Worm (Caenorhabditis elegans): ENCODE results near the gene T12A7.10.

The T12A7.10 gene

ce11 chrIV:11787793-11788192 lies 32.9 kb upstream of the T12A7.10 start:
- TF ChIP-seq elt-3 (tag; optimal IDR thresholded peaks at IDR 0.05): no peak
- TF ChIP-seq lin-11 (tag; optimal IDR thresholded peaks at IDR 0.05): no peak
- TF ChIP-seq nhr-21 (tag; optimal IDR thresholded peaks at IDR 0.05): no peak
- TF ChIP-seq aly-2 (tag; optimal IDR thresholded peaks at IDR 0.05): no peak
- TF ChIP-seq gmeb-1 (tag; optimal IDR thresholded peaks at IDR 0.05): no peak
- no peak for TF ChIP-seq ztf-11 (tag; optimal IDR thresholded peaks at IDR 0.05)
- TF ChIP-seq unc-62 (GFP tag; optimal IDR thresholded peaks at IDR 0.05): no peak
- no peak for TF ChIP-seq ztf-4 (tag; optimal IDR thresholded peaks at IDR 0.05)
- TF ChIP-seq blmp-1 (tag; optimal IDR thresholded peaks at IDR 0.05; ENCODE audit: insufficient read depth): no peak
- no peak for TF ChIP-seq zag-1 (tag; optimal IDR thresholded peaks at IDR 0.05)

DNA sequence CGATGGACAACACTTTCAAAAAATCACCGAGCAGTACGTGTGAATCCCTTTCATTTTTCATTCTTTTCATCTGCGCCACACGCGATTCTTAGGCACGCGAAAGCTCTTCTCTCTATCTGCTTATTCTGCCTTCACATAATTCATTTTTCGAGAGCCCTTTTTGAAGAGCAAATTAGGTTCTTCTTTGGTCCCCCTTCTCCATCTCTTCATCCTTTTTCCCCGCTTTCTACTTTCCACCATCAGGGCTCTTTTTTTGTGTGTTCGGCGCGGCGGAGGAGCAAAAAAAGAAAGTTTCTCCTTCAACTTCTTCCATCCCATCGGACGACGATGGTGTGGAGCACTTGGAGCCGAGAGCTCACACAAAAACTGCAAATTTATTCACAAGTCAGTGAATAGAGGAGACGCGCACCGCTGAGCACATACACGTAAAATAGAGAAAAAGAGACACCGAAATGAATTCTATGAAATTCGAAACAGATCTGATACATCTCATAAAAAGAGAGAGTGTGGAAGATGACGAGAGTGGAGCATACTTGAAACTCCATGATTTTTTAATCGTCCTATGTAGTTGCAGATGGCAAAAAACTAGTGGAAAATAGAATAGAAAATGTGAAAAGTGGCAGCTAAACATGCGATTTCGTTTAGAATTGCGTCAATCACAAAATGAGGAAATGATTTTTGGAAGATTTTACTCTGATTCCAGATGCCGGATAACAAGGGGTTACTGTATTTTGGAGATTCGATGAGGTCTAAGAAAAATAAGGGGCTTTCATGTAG lies 30.3 kb upstream of the T12A7.10 start:
- TF ChIP-seq sma-3 (GFP tag; optimal IDR thresholded peaks at IDR 0.05): no peak
- TF ChIP-seq unc-55 (GFP tag; optimal IDR thresholded peaks at IDR 0.05): peak; percentile 73
- TF ChIP-seq lsy-2 (tag; optimal IDR thresholded peaks at IDR 0.05): peak in 1 of 2 experiments; percentile 8

- TF ChIP-seq dmd-4 (tag; optimal IDR thresholded peaks at IDR 0.05) (no peak), Y55F3AM.14 (GFP tag; optimal IDR thresholded peaks at IDR 0.05) (no peak), nhr-21 (tag; optimal IDR thresholded peaks at IDR 0.05) (no peak), egl-27 (tag; optimal IDR thresholded peaks at IDR 0.05) (no peak), ztf-1 (GFP tag; conservative IDR thresholded peaks at IDR 0.05) (no peak), unc-62 (GFP tag; optimal IDR thresholded peaks at IDR 0.05) (no peak), ztf-11 (tag; optimal IDR thresholded peaks at IDR 0.05) (no peak), ceh-16 (tag; optimal IDR thresholded peaks at IDR 0.05) (no peak), R02D3.7 (tag; optimal IDR thresholded peaks at IDR 0.05) (no peak), alr-1 (tag; optimal IDR thresholded peaks at IDR 0.05) (no peak)
These were observed 27.9 kb upstream of the T12A7.10 start for ce11 chrIV:11782846-11783245.

- TF ChIP-seq sma-3 (GFP tag; optimal IDR thresholded peaks at IDR 0.05) (no peak), snpc-4 (tag; optimal IDR thresholded peaks at IDR 0.05) (no peak), sem-4 (tag; optimal IDR thresholded peaks at IDR 0.05) (no peak), alr-1 (tag; optimal IDR thresholded peaks at IDR 0.05) (no peak), nhr-25 (tag; optimal IDR thresholded peaks at IDR 0.05) (no peak), nhr-129 (tag; optimal IDR thresholded peaks at IDR 0.05) (no peak)
These were observed 24.1 kb upstream of the T12A7.10 start, which contains the start of gene lpr-2 for ce11 chrIV:11779028-11779427. lpr-2 (plus strand) TSS chrIV:11779216.

DNA sequence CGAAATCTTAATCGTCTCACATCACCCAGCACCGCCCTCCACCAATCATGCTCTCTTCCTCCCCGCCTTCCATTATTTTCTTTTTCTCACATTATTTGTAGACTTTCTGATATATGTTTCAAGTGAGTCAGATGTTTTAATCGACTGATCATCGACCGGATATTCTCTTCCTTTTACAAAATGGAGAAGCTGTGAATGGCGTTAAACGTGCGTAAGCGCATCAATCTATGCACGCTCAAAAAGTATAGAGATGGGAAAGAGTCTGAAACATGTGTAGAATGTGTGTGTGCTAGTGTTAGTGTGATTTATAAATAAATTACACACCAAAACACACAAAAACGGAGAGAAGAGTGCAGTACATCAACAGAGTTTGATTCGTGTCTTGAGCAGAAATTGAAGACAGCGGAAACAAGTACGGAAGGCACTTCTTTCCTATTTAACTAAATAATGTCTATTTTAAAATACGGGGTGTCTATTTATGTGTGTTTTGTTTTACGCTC lies 22.1 kb upstream of the T12A7.10 start:
- TF ChIP-seq lin-11 (tag; optimal IDR thresholded peaks at IDR 0.05) (no peak), sem-4 (tag; optimal IDR thresholded peaks at IDR 0.05) (no peak), unc-55 (GFP tag; optimal IDR thresholded peaks at IDR 0.05) (peak; percentile 35)

DNA sequence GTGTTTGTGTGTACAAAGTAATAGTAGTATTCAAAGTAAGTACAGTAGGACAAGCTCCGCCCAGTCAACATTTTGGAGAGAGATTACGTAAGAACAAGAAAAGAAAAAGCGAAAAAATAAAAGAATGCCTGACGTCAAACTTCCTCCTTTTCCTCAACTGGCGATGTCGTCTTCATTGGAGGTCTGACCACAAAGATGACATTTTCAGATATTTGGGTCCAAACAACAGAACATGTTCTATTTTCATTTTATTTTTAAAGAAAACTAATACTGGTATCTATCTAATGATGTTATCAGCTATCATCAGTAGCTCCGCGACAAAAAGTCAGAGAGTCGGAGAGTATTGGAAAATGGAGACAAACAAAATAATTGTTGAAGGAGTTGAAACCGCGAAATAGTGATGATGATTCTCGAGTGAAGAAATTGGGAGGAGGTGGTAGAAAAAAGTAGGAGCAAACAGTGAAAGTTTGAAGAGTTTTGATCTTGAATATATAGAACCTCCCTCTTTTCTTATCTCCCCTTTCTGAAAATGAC lies 18.9 kb upstream of the T12A7.10 start, which contains the start of gene lips-5:
Gene lips-5, minus strand, starts transcription at position 51 of the 534 bp plus-strand sequence.
- no peak for TF ChIP-seq peb-1 (tag; optimal IDR thresholded peaks at IDR 0.05)
- TF ChIP-seq ztf-1 (GFP tag; conservative IDR thresholded peaks at IDR 0.05): no peak
- peak; percentile 22 for TF ChIP-seq fos-1 (tag; optimal IDR thresholded peaks at IDR 0.05)
- TF ChIP-seq lsy-2 (tag; optimal IDR thresholded peaks at IDR 0.05): no peak
- no peak for TF ChIP-seq nhr-12 (tag; optimal IDR thresholded peaks at IDR 0.05)
- no peak for TF ChIP-seq nhr-25 (tag; optimal IDR thresholded peaks at IDR 0.05)
- TF ChIP-seq nhr-23 (tag; optimal IDR thresholded peaks at IDR 0.05): no peak
- no peak for TF ChIP-seq ZK546.5 (tag; optimal IDR thresholded peaks at IDR 0.05)
